Fruit fly (Drosophila melanogaster): ENCODE data around the gene Nlg1.

Gene Nlg1

dm6 chr3R:7657947-7658346, at the start of gene Nlg1:
Gene Nlg1 (plus strand): TSS chr3R:7658247.
- TF ChIP-seq noc (tag; optimal IDR thresholded peaks at IDR 0.05), result no peak

- no peak for TF ChIP-seq noc (tag; optimal IDR thresholded peaks at IDR 0.05)
These were observed 18.7 kb upstream of the Nlg1 start, which contains the start of gene Nlg3 for dm6 chr3R:7639381-7639780. Gene Nlg3 (minus strand): TSS chr3R:7639434.

dm6 chr3R:7643525-7643924, 14.5 kb upstream of the Nlg1 start:
- no peak for TF ChIP-seq noc (tag; optimal IDR thresholded peaks at IDR 0.05)

dm6 chr3R:7644288-7644687, 13.8 kb upstream of the Nlg1 start:
- no peak for TF ChIP-seq noc (tag; optimal IDR thresholded peaks at IDR 0.05)

dm6 chr3R:7645909-7646609, 12.0 kb upstream of the Nlg1 start:
- TF ChIP-seq noc (tag; optimal IDR thresholded peaks at IDR 0.05), result no peak

- no peak for TF ChIP-seq noc (tag; optimal IDR thresholded peaks at IDR 0.05)
These were observed 7.1 kb upstream of the Nlg1 start for dm6 chr3R:7650965-7651364.

- TF ChIP-seq noc (tag; optimal IDR thresholded peaks at IDR 0.05), result no peak
These were observed 9.8 kb downstream of the Nlg1 start for dm6 chr3R:7667843-7668242.

dm6 chr3R:7686844-7687243, 28.8 kb downstream of the Nlg1 start:
- no peak for TF ChIP-seq noc (tag; optimal IDR thresholded peaks at IDR 0.05)

dm6 chr3R:7719990-7720389, 61.9 kb downstream of the Nlg1 start:
- TF ChIP-seq noc (tag; optimal IDR thresholded peaks at IDR 0.05), result no peak

- TF ChIP-seq noc (tag; optimal IDR thresholded peaks at IDR 0.05), result no peak
These were observed 64.1 kb downstream of the Nlg1 start, which contains the start of gene CG2616 for dm6 chr3R:7722117-7722516. Gene CG2616 (plus strand): TSS chr3R:7722417.

dm6 chr3R:7739463-7739862, 81.4 kb downstream of the Nlg1 start, which contains the start of gene CG43254:
Gene CG43254 (minus strand): TSS chr3R:7739563.
- TF ChIP-seq noc (tag; optimal IDR thresholded peaks at IDR 0.05), result no peak

All from whole organism, larva.